Fruit fly (Drosophila melanogaster) whole organism, embryonic: ENCODE measurements around the gene Or9a.

Experiments
- ATbp ChIP-seq: fragments of 200-800 bp; sonication (Bioruptor generic); optimal IDR thresholded peaks from 2 replicates; lab custom pipeline; 2017; ENCODE audit warnings: missing biosample characterization, mild to moderate bottlenecking, missing genetic modification characterization, missing genetic modification reagents
- Bdp1 ChIP-seq: fragments of 200-800 bp; sonication (Bioruptor generic); optimal IDR thresholded peaks from 3 replicates; lab custom pipeline; 2016; ENCODE audit warnings: missing biosample characterization, missing genetic modification characterization
- C15 ChIP-seq: fragments of 200-800 bp; sonication (Bioruptor generic); IDR thresholded peaks from 3 replicates; pipeline ENCODE4 v1.3.6; 2022; ENCODE audit warnings: missing biosample characterization, missing genetic modification characterization
- CG10366 ChIP-seq: fragments of 200-800 bp; sonication (Bioruptor generic); IDR thresholded peaks from 2 replicates; pipeline ENCODE4 v1.3.6; 2022; ENCODE audit warnings: missing biosample characterization, missing genetic modification characterization
- CG11723 ChIP-seq: fragments of 200-800 bp; sonication (Bioruptor generic); optimal IDR thresholded peaks from 2 replicates; lab custom pipeline; 2017; ENCODE audit warnings: missing biosample characterization, mild to moderate bottlenecking, missing genetic modification characterization
- CG1529 ChIP-seq: fragments of 200-800 bp; sonication (Bioruptor generic); optimal IDR thresholded peaks from 3 replicates; lab custom pipeline; 2018; ENCODE audit warnings: missing biosample characterization, missing genetic modification characterization
- CG17361 ChIP-seq: fragments of 200-800 bp; sonication (Bioruptor generic); IDR thresholded peaks from 3 replicates; pipeline ENCODE4 v1.3.6; 2022; ENCODE audit warnings: missing biosample characterization, missing genetic modification characterization
- CG17802 ChIP-seq: fragments of 200-800 bp; sonication (Bioruptor generic); optimal IDR thresholded peaks from 2 replicates; lab custom pipeline; 2018; ENCODE audit warnings: missing biosample characterization, mild to moderate bottlenecking, missing genetic modification characterization, moderate library complexity
- CG1832 ChIP-seq: fragments of 200-800 bp; sonication (Bioruptor generic); optimal IDR thresholded peaks from 2 replicates; lab custom pipeline; 2017; ENCODE audit warnings: missing biosample characterization, mild to moderate bottlenecking, missing genetic modification characterization, inconsistent platforms
- CG2116 ChIP-seq: fragments of 200-800 bp; sonication (Bioruptor generic); optimal IDR thresholded peaks from 3 replicates; lab custom pipeline; 2018; ENCODE audit warnings: missing biosample characterization, mild to moderate bottlenecking, missing genetic modification characterization
- CG2129 ChIP-seq: fragments of 200-800 bp; sonication (Bioruptor generic); IDR thresholded peaks from 2 replicates; pipeline ENCODE4 v1.3.6; 2022; ENCODE audit warnings: missing biosample characterization, missing genetic modification characterization; ENCODE audit not compliant: partially characterized antibody
- CG34422 ChIP-seq: fragments of 200-800 bp; sonication (Bioruptor generic); IDR thresholded peaks from 3 replicates; pipeline ENCODE4 v1.3.6; 2022; ENCODE audit warnings: missing biosample characterization, missing genetic modification characterization
- CG3838 ChIP-seq: fragments of 200-800 bp; sonication (Bioruptor generic); optimal IDR thresholded peaks from 3 replicates; lab custom pipeline; 2016; ENCODE audit warnings: missing biosample characterization, missing genetic modification characterization
- CG3847 ChIP-seq: fragments of 200-800 bp; sonication (Bioruptor generic); IDR thresholded peaks from 2 replicates; pipeline ENCODE4 v1.3.6; 2022; ENCODE audit warnings: missing biosample characterization, missing genetic modification characterization
- CG5245 ChIP-seq: fragments of 200-800 bp; sonication (Bioruptor generic); optimal IDR thresholded peaks from 3 replicates; lab custom pipeline; 2016; ENCODE audit warnings: missing biosample characterization, missing genetic modification characterization
- CG7839 ChIP-seq: fragments of 200-800 bp; sonication (Bioruptor generic); optimal IDR thresholded peaks from 3 replicates; lab custom pipeline; 2018; ENCODE audit warnings: missing biosample characterization, mild to moderate bottlenecking, missing genetic modification characterization, moderate library complexity
- CG8478 ChIP-seq: fragments of >200 bp; optimal IDR thresholded peaks from 2 replicates; lab custom pipeline; 2018
- CG9817 ChIP-seq: fragments of 200-800 bp; sonication (Bioruptor generic); optimal IDR thresholded peaks from 2 replicates; lab custom pipeline; 2018; ENCODE audit warnings: missing biosample characterization, mild to moderate bottlenecking, missing genetic modification characterization, moderate library complexity
- CTCF ChIP-seq: fragments of 200-800 bp; sonication (Bioruptor generic); optimal IDR thresholded peaks from 2 replicates; lab custom pipeline; 2017; ENCODE audit warnings: missing biosample characterization, mild to moderate bottlenecking, missing genetic modification characterization, moderate library complexity
- Camta ChIP-seq: fragments of 200-800 bp; sonication (Bioruptor generic); optimal IDR thresholded peaks from 2 replicates; lab custom pipeline; 2016; ENCODE audit warnings: missing biosample characterization, missing genetic modification characterization
- CoRest ChIP-seq: fragments of 200-800 bp; sonication (Bioruptor generic); optimal IDR thresholded peaks from 3 replicates; lab custom pipeline; 2018; ENCODE audit warnings: missing biosample characterization, mild to moderate bottlenecking, missing genetic modification characterization, moderate library complexity
- Dbx ChIP-seq: fragments of 200-800 bp; sonication (Bioruptor generic); IDR thresholded peaks from 3 replicates; pipeline ENCODE4 v1.3.6; 2022; ENCODE audit warnings: missing biosample characterization, missing genetic modification characterization
- Dp ChIP-seq: fragments of 200-800 bp; sonication (Bioruptor generic); optimal IDR thresholded peaks from 2 replicates; lab custom pipeline; 2018; ENCODE audit warnings: missing biosample characterization, mild to moderate bottlenecking, missing genetic modification characterization, moderate library complexity
- Hsf ChIP-seq: fragments of 200-800 bp; sonication (Bioruptor generic); optimal IDR thresholded peaks from 3 replicates; lab custom pipeline; 2016; ENCODE audit warnings: missing biosample characterization, missing genetic modification characterization
- Med ChIP-seq: fragments of 200-800 bp; sonication (Bioruptor generic); peaks from one replicate; lab custom pipeline; 2016; ENCODE audit warnings: missing biosample characterization, missing genetic modification characterization, mild to moderate bottlenecking, inconsistent platforms, moderate library complexity
- Scr ChIP-seq: fragments of 200-800 bp; sonication (Bioruptor generic); IDR thresholded peaks from 2 replicates; pipeline ENCODE4 v1.3.6; 2022; ENCODE audit warnings: missing biosample characterization, missing genetic modification characterization; ENCODE audit not compliant: partially characterized antibody
- Six4 ChIP-seq: fragments of 200-800 bp; sonication (Bioruptor generic); optimal IDR thresholded peaks from 2 replicates; lab custom pipeline; 2016; ENCODE audit warnings: missing biosample characterization, missing genetic modification characterization
- Usf ChIP-seq: fragments of 200-800 bp; sonication (Bioruptor generic); optimal IDR thresholded peaks from 2 replicates; lab custom pipeline; 2017; ENCODE audit warnings: missing genotype, missing biosample characterization, missing genetic modification characterization
- amos ChIP-seq: fragments of 200-800 bp; sonication (Bioruptor generic); IDR thresholded peaks from 2 replicates; pipeline ENCODE4 v1.3.6; 2022; ENCODE audit warnings: missing biosample characterization, missing genetic modification characterization; ENCODE audit not compliant: partially characterized antibody
- ara ChIP-seq: fragments of 200-800 bp; sonication (Bioruptor generic); IDR thresholded peaks from 2 replicates; pipeline ENCODE4 v1.3.6; 2022; ENCODE audit warnings: missing biosample characterization, missing genetic modification characterization
- caup ChIP-seq: fragments of 200-800 bp; sonication (Bioruptor generic); optimal IDR thresholded peaks from 3 replicates; lab custom pipeline; 2017; ENCODE audit warnings: missing biosample characterization, mild to moderate bottlenecking, missing genetic modification characterization, moderate library complexity; ENCODE audit not compliant: severe bottlenecking
- dmrt11E ChIP-seq: fragments of 200-800 bp; sonication (Bioruptor generic); optimal IDR thresholded peaks from 3 replicates; lab custom pipeline; 2018; ENCODE audit warnings: missing biosample characterization, mild to moderate bottlenecking, missing genetic modification characterization, moderate library complexity
- hb ChIP-seq: fragments of 200-800 bp; sonication (Bioruptor generic); IDR thresholded peaks from 3 replicates; pipeline ENCODE4 v1.3.6; 2022; ENCODE audit warnings: missing biosample characterization, missing genetic modification characterization; ENCODE audit not compliant: partially characterized antibody
- ind ChIP-seq: fragments of 200-800 bp; sonication (Bioruptor generic); optimal IDR thresholded peaks from 3 replicates; lab custom pipeline; 2016; ENCODE audit warnings: missing biosample characterization, missing genetic modification characterization
- kay ChIP-seq: fragments of 200-800 bp; sonication (Bioruptor generic); optimal IDR thresholded peaks from 2 replicates; lab custom pipeline; 2016; ENCODE audit warnings: missing biosample characterization, missing genetic modification characterization
- pb ChIP-seq: fragments of 200-800 bp; sonication (Bioruptor generic); optimal IDR thresholded peaks from 3 replicates; lab custom pipeline; 2016; ENCODE audit warnings: missing biosample characterization, missing genetic modification characterization
- phol ChIP-seq: fragments of 200-800 bp; sonication (Bioruptor generic); optimal IDR thresholded peaks from 3 replicates; lab custom pipeline; 2018; ENCODE audit warnings: missing biosample characterization, mild to moderate bottlenecking, missing genetic modification characterization, moderate library complexity
- prd ChIP-seq, 3 experiments: fragments of >200 bp in 2 of 3; fragments of 200-800 bp in 1 of 3; sonication (Bioruptor generic) in 1 of 3; optimal IDR thresholded peaks in 2 of 3; IDR thresholded peaks in 1 of 3; 2 replicates in 2 of 3; 3 replicates in 1 of 3; pipeline versions ENCODE4 v1.3.6 to Lab custom; 2017 to 2022; ENCODE audit warnings: missing biosample characterization in 1 of 3, missing genetic modification characterization in 1 of 3
- pros ChIP-seq: fragments of 200-800 bp; sonication (Bioruptor generic); optimal IDR thresholded peaks from 3 replicates; lab custom pipeline; 2019; ENCODE audit warnings: missing biosample characterization, mild to moderate bottlenecking, missing genetic modification characterization, moderate library complexity
- pzg ChIP-seq: fragments of 200-800 bp; sonication (Bioruptor generic); optimal IDR thresholded peaks from 3 replicates; lab custom pipeline; 2018; ENCODE audit warnings: missing biosample characterization, mild to moderate bottlenecking, missing genetic modification characterization, moderate library complexity
- sens ChIP-seq: fragments of 200-800 bp; sonication (Bioruptor generic); peaks from one replicate; lab custom pipeline; 2016; ENCODE audit warnings: missing biosample characterization, missing genetic modification characterization
- sim ChIP-seq: fragments of 200-800 bp; sonication (Bioruptor generic); IDR thresholded peaks from 2 replicates; pipeline ENCODE4 v1.3.6; 2022; ENCODE audit warnings: missing biosample characterization, missing genetic modification characterization
- slbo ChIP-seq: fragments of 200-800 bp; sonication (Bioruptor generic); IDR thresholded peaks from 2 replicates; pipeline ENCODE4 v1.3.6; 2022; ENCODE audit warnings: missing biosample characterization, missing genetic modification characterization
- stc ChIP-seq: fragments of 200-800 bp; sonication (Bioruptor generic); IDR thresholded peaks from 2 replicates; pipeline ENCODE4 v1.3.6; 2022; ENCODE audit warnings: missing biosample characterization, missing genetic modification characterization
- stwl ChIP-seq: fragments of 200-800 bp; sonication (Bioruptor generic); optimal IDR thresholded peaks from 3 replicates; lab custom pipeline; 2018; ENCODE audit warnings: missing biosample characterization, mild to moderate bottlenecking, missing genetic modification characterization, moderate library complexity
- toy ChIP-seq: fragments of 200-800 bp; sonication (Bioruptor generic); IDR thresholded peaks from 2 replicates; pipeline ENCODE4 v1.3.6; 2022; ENCODE audit warnings: missing biosample characterization, missing genetic modification characterization
- unc-4 ChIP-seq: fragments of 200-800 bp; sonication (Bioruptor generic); IDR thresholded peaks from 2 replicates; pipeline ENCODE4 v1.3.6; 2022; ENCODE audit warnings: missing biosample characterization, missing genetic modification characterization; ENCODE audit not compliant: partially characterized antibody
- wdn ChIP-seq: fragments of 200-800 bp; sonication (Bioruptor generic); IDR thresholded peaks from 2 replicates; pipeline ENCODE4 v1.3.6; 2022; ENCODE audit warnings: missing biosample characterization, missing genetic modification characterization

Or9a gene

dm6 chrX:10472614-10473248 lies 13.3 kb upstream of the Or9a start (continued):
- TF ChIP-seq hb: no peak
- TF ChIP-seq CTCF (GFP tag; lab: Kevin White, UChicago): peak; percentile 71
- no peak for TF ChIP-seq ATbp (GFP tag; lab: Kevin White, UChicago)
- TF ChIP-seq CG17802: no peak
- TF ChIP-seq CG7839 (tag; lab: Kevin White, UChicago): no peak
- TF ChIP-seq CG17361 (GFP tag; lab: Robert Waterston, UW): no peak
- TF ChIP-seq CG3847 (GFP tag; lab: Robert Waterston, UW): 0 out of 2 replicates have a peak, but pooled peaks have one; percentile 12
- peak; percentile 6 for TF ChIP-seq CoRest (tag; lab: Kevin White, UChicago)
- peak; percentile 24; the same call in 1 of the 2 replicates for TF ChIP-seq amos (GFP tag; lab: Robert Waterston, UW)
- TF ChIP-seq Bdp1 (GFP tag; lab: Kevin White, UChicago): no peak
- peak; percentile 93 for TF ChIP-seq CG3838
- no peak for TF ChIP-seq unc-4 (GFP tag; lab: Robert Waterston, UW)
- peak; percentile 87 for TF ChIP-seq CG8478 (lab: Kevin White, UChicago)
- TF ChIP-seq prd (optimal IDR thresholded peaks at IDR 0.05; lab: Kevin White, UChicago): no peak
- TF ChIP-seq prd (GFP tag; IDR thresholded peaks at IDR 0.05; lab: Robert Waterston, UW): no peak
- peak; percentile 32 for TF ChIP-seq pzg (GFP tag; lab: Kevin White, UChicago)
- TF ChIP-seq CG10366 (GFP tag; lab: Robert Waterston, UW): no peak
- no peak for TF ChIP-seq Hsf (GFP tag; lab: Kevin White, UChicago)
- peak; percentile 14; the same call in 1 of the 2 replicates for TF ChIP-seq stc (GFP tag; lab: Robert Waterston, UW)
- peak; percentile 27 for TF ChIP-seq CG2116 (GFP tag; lab: Kevin White, UChicago)
- TF ChIP-seq wdn (GFP tag; lab: Robert Waterston, UW): no peak
- peak; percentile 31 for TF ChIP-seq pros
- no peak for TF ChIP-seq CG11723 (GFP tag; lab: Kevin White, UChicago)
- peak; percentile 93 for TF ChIP-seq CG34422 (GFP tag; lab: Robert Waterston, UW)
- peak; percentile 35 for TF ChIP-seq stwl
- TF ChIP-seq sens (GFP tag; lab: Kevin White, UChicago): peak; percentile 51
- TF ChIP-seq slbo (GFP tag; lab: Robert Waterston, UW): peak; percentile 29; the same call in 1 of the 2 replicates
- TF ChIP-seq Usf (GFP tag; lab: Kevin White, UChicago): no peak
- TF ChIP-seq C15 (GFP tag; lab: Robert Waterston, UW): no peak
- TF ChIP-seq phol: peak; percentile 58
- peak; percentile 94 for TF ChIP-seq CG1832 (GFP tag; lab: Kevin White, UChicago)
- no peak for TF ChIP-seq dmrt11E (tag; lab: Kevin White, UChicago)

- no peak for TF ChIP-seq sens (GFP tag; lab: Kevin White, UChicago)
- no peak for TF ChIP-seq CG5245 (GFP tag; lab: Kevin White, UChicago)
- peak; percentile 63 for TF ChIP-seq Med (GFP tag; lab: Kevin White, UChicago)
- no peak for TF ChIP-seq CG1529 (GFP tag; lab: Kevin White, UChicago)
- no peak for TF ChIP-seq toy (GFP tag; lab: Robert Waterston, UW)
Measured at dm6 chrX:10464531-10464930, 5.1 kb upstream of the Or9a start.

- TF ChIP-seq Scr (GFP tag; lab: Robert Waterston, UW) (peak; percentile 55), ind (GFP tag; lab: Kevin White, UChicago) (no peak), C15 (GFP tag; lab: Robert Waterston, UW) (no peak), Camta (GFP tag; lab: Kevin White, UChicago) (no peak), Dbx (no peak), Dp (GFP tag; lab: Kevin White, UChicago) (peak; percentile 95), CG9817 (tag; lab: Kevin White, UChicago) (no peak), Six4 (GFP tag; lab: Kevin White, UChicago) (no peak), ara (GFP tag; lab: Robert Waterston, UW) (no peak), pb (GFP tag; lab: Kevin White, UChicago) (no peak), sim (GFP tag; lab: Robert Waterston, UW) (no peak), caup (GFP tag; lab: Kevin White, UChicago) (no peak), CG2129 (GFP tag; lab: Robert Waterston, UW) (no peak), kay (GFP tag; lab: Kevin White, UChicago) (no peak)
Measured at dm6 chrX:10463056-10463710, 3.7 kb upstream of the Or9a start.
